Worm (Caenorhabditis elegans) whole organism, midembryonic: ENCODE measurements around the gene srt-63.

Experiments used
- T22C8.4 ChIP-seq: fragments of 200-800 bp; sonication (Bioruptor generic); IDR thresholded peaks from 2 replicates; pipeline ENCODE4 v1.3.6; 2022; ENCODE audit warnings: missing genetic modification characterization, missing compliant biosample characterization
- cog-1 ChIP-seq: sonication (generic microtip); optimal IDR thresholded peaks from 2 replicates; lab custom pipeline; 2016; ENCODE audit warnings: missing genetic modification characterization, missing compliant biosample characterization
- flt-1 ChIP-seq: fragments of 200-800 bp; sonication (Bioruptor generic); IDR thresholded peaks from 2 replicates; pipeline ENCODE4 v1.3.6; 2022; ENCODE audit warnings: missing genetic modification characterization, missing compliant biosample characterization
- klf-2 ChIP-seq: fragments of 200-800 bp; sonication (Bioruptor generic); conservative IDR thresholded peaks from 2 replicates; pipeline ENCODE4 v1.3.6; 2022; ENCODE audit warnings: missing genetic modification reagents, missing genetic modification characterization, missing compliant biosample characterization
- med-1 ChIP-seq: sonication (generic microtip); optimal IDR thresholded peaks from 2 replicates; lab custom pipeline; 2017; ENCODE audit warnings: missing genetic modification characterization, mild to moderate bottlenecking, missing compliant biosample characterization, antibody characterized with exemption, missing genetic modification reagents; ENCODE audit not compliant: insufficient read depth
- ref-1 ChIP-seq: fragments of 200-800 bp; sonication (Bioruptor generic); conservative IDR thresholded peaks from 2 replicates; pipeline ENCODE4 v1.3.6; 2022; ENCODE audit warnings: missing genetic modification reagents, missing genetic modification characterization, missing compliant biosample characterization
- tab-1 ChIP-seq: fragments of 200-800 bp; sonication (Bioruptor generic); IDR thresholded peaks from 2 replicates; pipeline ENCODE4 v1.3.6; 2022; ENCODE audit warnings: missing genetic modification characterization, missing compliant biosample characterization
- ztf-23 ChIP-seq: fragments of 200-800 bp; sonication (Bioruptor generic); IDR thresholded peaks from 2 replicates; pipeline ENCODE4 v1.3.6; 2022; ENCODE audit warnings: missing genetic modification reagents, missing genetic modification characterization, missing compliant biosample characterization
- ztf-29 ChIP-seq: fragments of 200-800 bp; sonication (Bioruptor generic); IDR thresholded peaks from 2 replicates; pipeline ENCODE4 v1.3.6; 2022; ENCODE audit warnings: missing genetic modification reagents, missing genetic modification characterization, missing compliant biosample characterization

- TF ChIP-seq med-1 (GFP tag; lab: Kevin White, UChicago) (no peak), ztf-23 (GFP tag; lab: Robert Waterston, UW) (no peak), ref-1 (GFP tag; lab: Robert Waterston, UW) (no peak), ztf-29 (GFP tag; lab: Robert Waterston, UW) (no peak), T22C8.4 (GFP tag; lab: Robert Waterston, UW) (no peak), tab-1 (GFP tag; lab: Robert Waterston, UW) (no peak), cog-1 (tag; lab: Kevin White, UChicago) (no peak), flt-1 (GFP tag; lab: Robert Waterston, UW) (no peak), klf-2 (GFP tag; lab: Robert Waterston, UW) (no peak)
Measured at ce11 chrV:3278101-3278639, 22.2 kb upstream of the srt-63 start, which contains the start of gene fbxa-64.
